Worm (Caenorhabditis elegans) whole organism, L3 larva: ENCODE data around the gene F54D5.3.

ENCODE experiments used
- aly-2 ChIP-seq: fragments of 150-350 bp; optimal IDR thresholded peaks from 2 replicates; lab custom pipeline; 2014; ENCODE audit warnings: missing biosample characterization, missing genetic modification characterization
- ama-1 ChIP-seq: fragments of 150-350 bp; optimal IDR thresholded peaks from 2 replicates; lab custom pipeline; 2018
- egl-27 ChIP-seq: sonication (generic microtip); optimal IDR thresholded peaks from 4 replicates; lab custom pipeline; 2017; ENCODE audit warnings: missing biosample characterization, missing genetic modification reagents, missing genetic modification characterization
- elt-1 ChIP-seq: fragments of 150-350 bp; optimal IDR thresholded peaks from 2 replicates; lab custom pipeline; 2014; ENCODE audit warnings: missing biosample characterization, missing genetic modification characterization
- elt-3 ChIP-seq, 3 experiments: fragments of 150-350 bp in 1 of 3; sonication (generic microtip) in 2 of 3; optimal IDR thresholded peaks; 2 replicates in 2 of 3; 4 replicates in 1 of 3; lab custom pipeline; 2014 to 2017; ENCODE audit warnings: missing biosample characterization in 3 of 3, missing genetic modification characterization in 3 of 3
- fkh-10 ChIP-seq: sonication (generic microtip); optimal IDR thresholded peaks from 2 replicates; lab custom pipeline; 2017; ENCODE audit warnings: missing biosample characterization, missing genetic modification reagents, missing genetic modification characterization
- mdl-1 ChIP-seq: fragments of 150-350 bp; optimal IDR thresholded peaks from 2 replicates; lab custom pipeline; 2014; ENCODE audit warnings: missing biosample characterization, missing genetic modification characterization
- nhr-11 ChIP-seq: fragments of 150-350 bp; optimal IDR thresholded peaks from 2 replicates; lab custom pipeline; 2014; ENCODE audit warnings: missing biosample characterization, missing genetic modification characterization
- nhr-23 ChIP-seq: fragments of 150-350 bp; optimal IDR thresholded peaks from 2 replicates; lab custom pipeline; 2014; ENCODE audit warnings: missing biosample characterization, missing genetic modification reagents, missing genetic modification characterization
- nhr-237 ChIP-seq: fragments of 150-350 bp; optimal IDR thresholded peaks from 2 replicates; lab custom pipeline; 2014; ENCODE audit warnings: missing biosample characterization, missing genetic modification characterization
- nhr-77 ChIP-seq: fragments of 150-350 bp; optimal IDR thresholded peaks from 2 replicates; lab custom pipeline; 2014; ENCODE audit warnings: missing biosample characterization, missing genetic modification characterization
- pha-4 ChIP-seq: fragments of 150-350 bp; optimal IDR thresholded peaks from 2 replicates; lab custom pipeline; 2014; ENCODE audit warnings: missing biosample characterization, missing genetic modification reagents, missing genetic modification characterization
- zag-1 ChIP-seq: fragments of 150-350 bp; optimal IDR thresholded peaks from 2 replicates; lab custom pipeline; 2014; ENCODE audit warnings: missing biosample characterization, missing genetic modification characterization
- ztf-11 ChIP-seq: fragments of 150-350 bp; optimal IDR thresholded peaks from 2 replicates; lab custom pipeline; 2014; ENCODE audit warnings: missing biosample characterization, missing genetic modification characterization

ce11 chrII:11592023-11592422, 20.4 kb downstream of the F54D5.3 start, which contains the start of gene F07A11.1:
- TF ChIP-seq nhr-11 (tag; lab: Kevin White, UChicago) (no peak), nhr-23 (tag; lab: Kevin White, UChicago) (no peak), egl-27 (tag; lab: Kevin White, UChicago) (no peak), elt-1 (no peak), ama-1 (lab: Kevin White, UChicago) (no peak), pha-4 (no peak), zag-1 (tag; lab: Kevin White, UChicago) (no peak), nhr-77 (tag; lab: Kevin White, UChicago) (no peak), aly-2 (tag; lab: Kevin White, UChicago) (no peak), mdl-1 (tag; lab: Kevin White, UChicago) (no peak), nhr-237 (tag; lab: Kevin White, UChicago) (no peak), elt-3 (tag; optimal IDR thresholded peaks at IDR 0.05; lab: Kevin White, UChicago) (no peak), fkh-10 (no peak), ztf-11 (tag; lab: Kevin White, UChicago) (no peak)
